Worm (Caenorhabditis elegans) whole organism, young adult: ENCODE data around the gene gpd-2.

Experiments
- B0336.3 ChIP-seq: fragments of 200-800 bp; sonication (Bioruptor generic); IDR thresholded peaks from 2 replicates; pipeline ENCODE4 v1.3.6; 2022; ENCODE audit warnings: missing genetic modification characterization, missing compliant biosample characterization
- C06A6.2 ChIP-seq: fragments of 200-800 bp; sonication (Bioruptor generic); conservative IDR thresholded peaks from 2 replicates; pipeline ENCODE4 v1.3.6; 2022; ENCODE audit warnings: missing genetic modification characterization, missing compliant biosample characterization
- F10E7.11 ChIP-seq: sonication (generic microtip); optimal IDR thresholded peaks from 2 replicates; lab custom pipeline; 2017; ENCODE audit warnings: mild to moderate bottlenecking, missing genetic modification characterization, moderate library complexity, missing compliant biosample characterization
- F22D6.2 ChIP-seq: sonication (generic microtip); optimal IDR thresholded peaks from 2 replicates; lab custom pipeline; 2016; ENCODE audit warnings: mild to moderate bottlenecking, missing genetic modification characterization, missing compliant biosample characterization
- F39B2.1 ChIP-seq: fragments of 200-800 bp; sonication (Bioruptor generic); IDR thresholded peaks from 2 replicates; pipeline ENCODE4 v1.3.6; 2022; ENCODE audit warnings: missing genetic modification reagents, missing genetic modification characterization, missing compliant biosample characterization
- F49E8.2 ChIP-seq: sonication (generic microtip); optimal IDR thresholded peaks from 3 replicates; lab custom pipeline; 2017; ENCODE audit warnings: missing genetic modification characterization, mild to moderate bottlenecking, missing compliant biosample characterization, antibody characterized with exemption, moderate library complexity; ENCODE audit not compliant: insufficient read depth
- K11D2.4 ChIP-seq: fragments of 200-800 bp; sonication (Bioruptor generic); IDR thresholded peaks from 2 replicates; pipeline ENCODE4 v1.3.6; 2022; ENCODE audit warnings: missing genetic modification reagents, missing genetic modification characterization, missing compliant biosample characterization
- T07F8.4 ChIP-seq: sonication (generic microtip); optimal IDR thresholded peaks from 2 replicates; lab custom pipeline; 2016; ENCODE audit warnings: mild to moderate bottlenecking, missing genetic modification characterization, moderate library complexity, missing compliant biosample characterization
- T26A5.8 ChIP-seq: sonication (generic microtip); optimal IDR thresholded peaks from 2 replicates; lab custom pipeline; 2016; ENCODE audit warnings: missing genetic modification characterization, missing compliant biosample characterization
- Y67H2A.10 ChIP-seq: fragments of 200-800 bp; sonication (Bioruptor generic); conservative IDR thresholded peaks from 2 replicates; pipeline ENCODE4 v1.3.6; 2022; ENCODE audit warnings: missing genetic modification reagents, missing genetic modification characterization, missing compliant biosample characterization
- Y95B8A.8 ChIP-seq: fragments of 200-800 bp; sonication (Bioruptor generic); IDR thresholded peaks from 2 replicates; pipeline ENCODE4 v1.3.6; 2022; ENCODE audit warnings: missing genetic modification reagents, missing genetic modification characterization, missing compliant biosample characterization
- akir-1 ChIP-seq: fragments of 200-800 bp; sonication (Bioruptor generic); optimal IDR thresholded peaks from 2 replicates; lab custom pipeline; 2018; ENCODE audit warnings: mild to moderate bottlenecking, missing genetic modification characterization, moderate library complexity, missing compliant biosample characterization
- aptf-2 ChIP-seq: fragments of 200-800 bp; sonication (Bioruptor generic); conservative IDR thresholded peaks from 2 replicates; pipeline ENCODE4 v1.3.6; 2022; ENCODE audit warnings: missing genetic modification reagents, missing genetic modification characterization, missing compliant biosample characterization
- atf-7 ChIP-seq: sonication (generic microtip); optimal IDR thresholded peaks from 2 replicates; lab custom pipeline; 2017; ENCODE audit warnings: mild to moderate bottlenecking, missing genetic modification characterization, missing compliant biosample characterization
- athp-1 ChIP-seq: sonication (generic microtip); optimal IDR thresholded peaks from 2 replicates; lab custom pipeline; 2017; ENCODE audit warnings: mild to moderate bottlenecking, missing genetic modification characterization, missing compliant biosample characterization
- attf-3 ChIP-seq: fragments of 200-800 bp; sonication (Bioruptor generic); conservative IDR thresholded peaks from 2 replicates; pipeline ENCODE4 v1.3.6; 2022; ENCODE audit warnings: missing genetic modification reagents, missing genetic modification characterization, missing compliant biosample characterization
- attf-6 ChIP-seq: fragments of 200-800 bp; sonication (Bioruptor generic); IDR thresholded peaks from 2 replicates; pipeline ENCODE4 v1.3.6; 2022; ENCODE audit warnings: missing genetic modification reagents, missing genetic modification characterization, missing compliant biosample characterization
- cebp-2 ChIP-seq: fragments of 200-800 bp; sonication (Bioruptor generic); IDR thresholded peaks from 2 replicates; pipeline ENCODE4 v1.3.6; 2022; ENCODE audit warnings: missing genetic modification characterization, missing compliant biosample characterization
- ceh-100 ChIP-seq: fragments of 200-800 bp; sonication (Bioruptor generic); IDR thresholded peaks from 2 replicates; pipeline ENCODE4 v1.3.6; 2022; ENCODE audit warnings: missing genetic modification reagents, missing genetic modification characterization, missing compliant biosample characterization
- ceh-58 ChIP-seq: fragments of 200-800 bp; sonication (Bioruptor generic); IDR thresholded peaks from 2 replicates; pipeline ENCODE4 v1.3.6; 2022; ENCODE audit warnings: missing genetic modification characterization, missing compliant biosample characterization
- ceh-91 ChIP-seq: fragments of 200-800 bp; sonication (Bioruptor generic); IDR thresholded peaks from 2 replicates; pipeline ENCODE4 v1.3.6; 2022; ENCODE audit warnings: missing genetic modification reagents, missing genetic modification characterization, missing compliant biosample characterization
- dox-1 ChIP-seq: fragments of 200-800 bp; sonication (Bioruptor generic); IDR thresholded peaks from 2 replicates; pipeline ENCODE4 v1.3.6; 2022; ENCODE audit warnings: missing genetic modification reagents, missing genetic modification characterization, missing compliant biosample characterization
- efl-1 ChIP-seq: fragments of 150-350 bp; optimal IDR thresholded peaks from 2 replicates; lab custom pipeline; 2014; ENCODE audit warnings: missing biosample characterization, missing genetic modification reagents, missing genetic modification characterization
- egl-44 ChIP-seq: fragments of 200-800 bp; sonication (Bioruptor generic); IDR thresholded peaks from 2 replicates; pipeline ENCODE4 v1.3.6; 2022; ENCODE audit warnings: missing genetic modification reagents, missing genetic modification characterization, missing compliant biosample characterization
- ekl-4 ChIP-seq: fragments of 200-800 bp; sonication (Bioruptor generic); IDR thresholded peaks from 2 replicates; pipeline ENCODE4 v1.3.6; 2022; ENCODE audit warnings: missing genetic modification reagents, missing genetic modification characterization, missing compliant biosample characterization
- fkh-3 ChIP-seq: sonication (generic microtip); optimal IDR thresholded peaks from 2 replicates; lab custom pipeline; 2016; ENCODE audit warnings: mild to moderate bottlenecking, missing genetic modification characterization, missing compliant biosample characterization
- hlh-12 ChIP-seq: sonication (generic microtip); optimal IDR thresholded peaks from 2 replicates; lab custom pipeline; 2016; ENCODE audit warnings: missing genetic modification characterization, missing compliant biosample characterization
- hlh-26 ChIP-seq: fragments of 200-800 bp; sonication (Bioruptor generic); conservative IDR thresholded peaks from 2 replicates; pipeline ENCODE4 v1.3.6; 2022; ENCODE audit warnings: missing genetic modification reagents, missing genetic modification characterization, missing compliant biosample characterization
- hmg-1.2 ChIP-seq: fragments of 200-800 bp; sonication (Bioruptor generic); IDR thresholded peaks from 2 replicates; pipeline ENCODE4 v1.3.6; 2022; ENCODE audit warnings: missing genetic modification reagents, missing genetic modification characterization, missing compliant biosample characterization
- hmg-20 ChIP-seq: fragments of 200-800 bp; sonication (Bioruptor generic); IDR thresholded peaks from 2 replicates; pipeline ENCODE4 v1.3.6; 2022; ENCODE audit warnings: missing genetic modification reagents, missing genetic modification characterization, missing compliant biosample characterization
- lin-35 ChIP-seq, 3 experiments: fragments of 150-350 bp in 2 of 3; sonication (generic microtip) in 1 of 3; optimal IDR thresholded peaks; 2 replicates each; lab custom pipeline; 2014 to 2018; ENCODE audit warnings: missing biosample characterization in 3 of 3, missing genetic modification characterization in 3 of 3, missing genetic modification reagents in 3 of 3
- lin-40 ChIP-seq: sonication (generic microtip); optimal IDR thresholded peaks from 2 replicates; lab custom pipeline; 2016; ENCODE audit warnings: missing genetic modification characterization, mild to moderate bottlenecking, missing compliant biosample characterization, missing genotype, missing genetic modification reagents
- lin-54 ChIP-seq: fragments of 200-800 bp; sonication (Bioruptor generic); optimal IDR thresholded peaks from 2 replicates; lab custom pipeline; 2018; ENCODE audit warnings: mild to moderate bottlenecking, missing genetic modification characterization, missing compliant biosample characterization
- lsl-1 ChIP-seq: fragments of 200-800 bp; sonication (Bioruptor generic); optimal IDR thresholded peaks from 2 replicates; lab custom pipeline; 2018; ENCODE audit warnings: mild to moderate bottlenecking, missing genetic modification characterization, moderate library complexity, missing compliant biosample characterization
- madf-3 ChIP-seq: fragments of 200-800 bp; sonication (Bioruptor generic); IDR thresholded peaks from 2 replicates; pipeline ENCODE4 v1.3.6; 2022; ENCODE audit warnings: missing genetic modification reagents, missing genetic modification characterization, missing compliant biosample characterization
- nfya-2 ChIP-seq: fragments of 200-800 bp; sonication (Bioruptor generic); IDR thresholded peaks from 2 replicates; pipeline ENCODE4 v1.3.6; 2022; ENCODE audit warnings: missing genetic modification reagents, missing genetic modification characterization, missing compliant biosample characterization
- nhr-27 ChIP-seq: fragments of 200-800 bp; sonication (Bioruptor generic); optimal IDR thresholded peaks from 2 replicates; lab custom pipeline; 2018; ENCODE audit warnings: mild to moderate bottlenecking, missing genetic modification characterization, moderate library complexity, missing compliant biosample characterization
- nhr-80 ChIP-seq: sonication (generic microtip); optimal IDR thresholded peaks from 2 replicates; lab custom pipeline; 2016; ENCODE audit warnings: missing genetic modification characterization, missing compliant biosample characterization
- rcor-1 ChIP-seq: fragments of 200-800 bp; sonication (Bioruptor generic); IDR thresholded peaks from 2 replicates; pipeline ENCODE4 v1.3.6; 2022; ENCODE audit warnings: missing genetic modification reagents, missing genetic modification characterization, missing compliant biosample characterization
- sea-2 ChIP-seq: fragments of 200-800 bp; sonication (Bioruptor generic); IDR thresholded peaks from 2 replicates; pipeline ENCODE4 v1.3.6; 2022; ENCODE audit warnings: missing genetic modification characterization, missing compliant biosample characterization
- snpc-1.1 ChIP-seq: sonication (generic microtip); optimal IDR thresholded peaks from 2 replicates; lab custom pipeline; 2017; ENCODE audit warnings: missing genetic modification characterization, mild to moderate bottlenecking, missing compliant biosample characterization, antibody characterized with exemption, moderate library complexity, missing genotype, missing genetic modification reagents; ENCODE audit not compliant: insufficient read depth
- snpc-4 ChIP-seq, 5 experiments: fragments of 150-350 bp in 1 of 5; sonication (generic microtip) in 4 of 5; optimal IDR thresholded peaks; 2 replicates each; lab custom pipeline; 2014 to 2018; ENCODE audit warnings: missing genetic modification characterization in 5 of 5, missing biosample characterization in 3 of 5, antibody characterized with exemption in 2 of 5, mild to moderate bottlenecking in 2 of 5, missing compliant biosample characterization in 2 of 5, missing genotype in 2 of 5, moderate library complexity in 2 of 5, missing genetic modification reagents in 1 of 5
- somi-1 ChIP-seq: fragments of 200-800 bp; sonication (Bioruptor generic); optimal IDR thresholded peaks from 2 replicates; lab custom pipeline; 2018; ENCODE audit warnings: mild to moderate bottlenecking, missing genetic modification characterization, missing compliant biosample characterization
- tbp1 ChIP-seq: fragments of 200-800 bp; sonication (Bioruptor generic); optimal IDR thresholded peaks from 2 replicates; lab custom pipeline; 2018; ENCODE audit warnings: mild to moderate bottlenecking, missing genetic modification characterization, missing compliant biosample characterization
- unc-62 ChIP-seq: fragments of 150-350 bp; optimal IDR thresholded peaks from 2 replicates; lab custom pipeline; 2014; ENCODE audit warnings: missing biosample characterization, missing genetic modification reagents, missing genetic modification characterization
- zfh-2 ChIP-seq: fragments of 200-800 bp; sonication (Bioruptor generic); conservative IDR thresholded peaks from 2 replicates; pipeline ENCODE4 v1.3.6; 2022; ENCODE audit warnings: missing genetic modification reagents, missing genetic modification characterization, missing compliant biosample characterization
- ztf-22 ChIP-seq: fragments of 200-800 bp; sonication (Bioruptor generic); optimal IDR thresholded peaks from 2 replicates; lab custom pipeline; 2018; ENCODE audit warnings: mild to moderate bottlenecking, missing genetic modification characterization, moderate library complexity, missing compliant biosample characterization
- ztf-3 ChIP-seq: fragments of 200-800 bp; sonication (Bioruptor generic); optimal IDR thresholded peaks from 2 replicates; lab custom pipeline; 2018; ENCODE audit warnings: mild to moderate bottlenecking, missing genetic modification characterization, missing compliant biosample characterization

gpd-2 gene

DNA sequence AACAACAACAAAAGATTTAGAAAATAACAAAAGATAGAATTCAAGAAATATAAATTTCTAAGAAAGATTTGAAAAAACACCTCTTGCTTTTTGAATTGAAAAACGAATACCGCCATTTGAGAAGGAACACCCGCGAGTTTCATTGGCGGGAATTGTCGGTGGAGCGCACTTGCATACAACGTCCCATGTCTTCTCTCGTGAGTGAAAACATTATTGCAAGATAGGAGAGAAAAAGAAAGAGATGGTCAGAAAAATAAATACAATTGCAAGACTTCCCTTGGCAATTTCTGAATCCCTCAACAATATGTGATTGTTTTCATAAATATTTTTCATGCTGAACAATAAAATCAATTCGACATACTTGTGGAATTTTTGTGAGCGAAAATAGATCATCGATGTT, 8.4 kb downstream of the gpd-2 start, which contains the start of gene K10B3.5 (continued):
- TF ChIP-seq Y95B8A.8 (GFP tag; lab: Robert Waterston, UW) = no peak
- no peak for TF ChIP-seq atf-7 (tag; lab: Kevin White, UChicago)
- no peak for TF ChIP-seq snpc-4 (GFP tag; optimal IDR thresholded peaks at IDR 0.05; lab: Kevin White, UChicago)
- TF ChIP-seq snpc-4 (tag; optimal IDR thresholded peaks at IDR 0.05; lab: Kevin White, UChicago) = peak in 1 of 4 experiments; percentile 14
- TF ChIP-seq hmg-20 (GFP tag; lab: Robert Waterston, UW) = no peak
- TF ChIP-seq Y67H2A.10 (GFP tag; lab: Robert Waterston, UW) = no peak
- TF ChIP-seq C06A6.2 (GFP tag; lab: Robert Waterston, UW) = no peak
- TF ChIP-seq ceh-100 (GFP tag; lab: Robert Waterston, UW) = no peak
- no peak for TF ChIP-seq ztf-22 (GFP tag; lab: Kevin White, UChicago)
- TF ChIP-seq ztf-3 (GFP tag; lab: Kevin White, UChicago) = no peak
- peak; percentile 59 for TF ChIP-seq efl-1
- no peak for TF ChIP-seq ekl-4 (GFP tag; lab: Robert Waterston, UW)
- no peak for TF ChIP-seq F10E7.11 (tag; lab: Kevin White, UChicago)
- no peak for TF ChIP-seq sea-2
- no peak for TF ChIP-seq ceh-58 (GFP tag; lab: Robert Waterston, UW)
- no peak for TF ChIP-seq madf-3 (GFP tag; lab: Robert Waterston, UW)
- TF ChIP-seq lin-54 (GFP tag; lab: Kevin White, UChicago) = no peak
- TF ChIP-seq egl-44 = no peak
- TF ChIP-seq T07F8.4 = no peak
- no peak for TF ChIP-seq F49E8.2 (tag; lab: Kevin White, UChicago)
- no peak for TF ChIP-seq fkh-3
- no peak for TF ChIP-seq somi-1
- no peak for TF ChIP-seq F22D6.2
- no peak for TF ChIP-seq akir-1
- TF ChIP-seq cebp-2 (GFP tag; lab: Robert Waterston, UW) = no peak
- TF ChIP-seq nhr-27 (tag; lab: Kevin White, UChicago) = no peak
- TF ChIP-seq dox-1 = no peak
- no peak for TF ChIP-seq unc-62 (GFP tag; lab: Kevin White, UChicago)
- no peak for TF ChIP-seq aptf-2 (GFP tag; lab: Robert Waterston, UW)
- TF ChIP-seq hlh-12 (tag; lab: Kevin White, UChicago) = no peak
- TF ChIP-seq nfya-2 = no peak
- peak; percentile 46 for TF ChIP-seq nhr-80
- no peak for TF ChIP-seq lsl-1
- TF ChIP-seq zfh-2 (GFP tag; lab: Robert Waterston, UW) = no peak
- TF ChIP-seq lin-40 (tag; lab: Kevin White, UChicago) = peak; percentile 48
- no peak for TF ChIP-seq T26A5.8 (tag; lab: Kevin White, UChicago)
- peak; percentile 57; the same call in 1 of the 2 replicates for TF ChIP-seq hmg-1.2
- no peak for TF ChIP-seq athp-1 (tag; lab: Kevin White, UChicago)
- TF ChIP-seq B0336.3 = no peak
- TF ChIP-seq ceh-91 = no peak
- TF ChIP-seq hlh-26 = no peak
- TF ChIP-seq snpc-1.1 (tag; lab: Kevin White, UChicago) = no peak
- TF ChIP-seq tbp1 (GFP tag; lab: Kevin White, UChicago) = no peak
- TF ChIP-seq F39B2.1 (GFP tag; lab: Robert Waterston, UW) = no peak
- TF ChIP-seq attf-6 = no peak
- TF ChIP-seq attf-3 (GFP tag; lab: Robert Waterston, UW) = no peak
- peak in 2 of 3 experiments; percentile 6 to 50 for TF ChIP-seq lin-35 (GFP tag; optimal IDR thresholded peaks at IDR 0.05; lab: Kevin White, UChicago)
- 0 out of 2 replicates have a peak, but pooled peaks have one; percentile 27 for TF ChIP-seq K11D2.4
- TF ChIP-seq rcor-1 (GFP tag; lab: Robert Waterston, UW) = no peak
